Worm (Caenorhabditis elegans) whole organism, late embryonic: Measurements from ENCODE around the gene srh-71.

Experiments used
- C08G9.2 ChIP-seq: sonication (generic microtip); optimal IDR thresholded peaks from 2 replicates; lab custom pipeline; 2016; ENCODE audit warnings: mild to moderate bottlenecking, missing genetic modification characterization, moderate library complexity, missing compliant biosample characterization
- C38D4.7 ChIP-seq: fragments of 200-800 bp; sonication (Bioruptor generic); optimal IDR thresholded peaks from 2 replicates; lab custom pipeline; 2018; ENCODE audit warnings: mild to moderate bottlenecking, missing genetic modification characterization, moderate library complexity, missing compliant biosample characterization
- F13H6.1 ChIP-seq: sonication (generic microtip); optimal IDR thresholded peaks from 2 replicates; lab custom pipeline; 2016; ENCODE audit warnings: missing genetic modification characterization, missing compliant biosample characterization
- T23F11.4 ChIP-seq: fragments of 200-800 bp; sonication (Bioruptor generic); optimal IDR thresholded peaks from 2 replicates; lab custom pipeline; 2018; ENCODE audit warnings: mild to moderate bottlenecking, missing genetic modification characterization, missing compliant biosample characterization
- ahr-1 ChIP-seq: sonication (generic microtip); optimal IDR thresholded peaks from 2 replicates; lab custom pipeline; 2016; ENCODE audit warnings: missing genetic modification characterization, missing compliant biosample characterization
- ama-1 ChIP-seq: fragments of 150-350 bp; optimal IDR thresholded peaks from 2 replicates; lab custom pipeline; 2014
- ceh-2 ChIP-seq: sonication (generic microtip); optimal IDR thresholded peaks from 2 replicates; lab custom pipeline; 2016; ENCODE audit warnings: missing genotype, missing genetic modification characterization, missing compliant biosample characterization
- ceh-24 ChIP-seq: sonication (generic microtip); optimal IDR thresholded peaks from 2 replicates; lab custom pipeline; 2016; ENCODE audit warnings: mild to moderate bottlenecking, missing genetic modification characterization, missing compliant biosample characterization
- ceh-30 ChIP-seq: fragments of 150-350 bp; optimal IDR thresholded peaks from 2 replicates; lab custom pipeline; 2014; ENCODE audit warnings: missing biosample characterization, missing genetic modification characterization
- ceh-31 ChIP-seq: sonication (generic microtip); optimal IDR thresholded peaks from 2 replicates; lab custom pipeline; 2016; ENCODE audit warnings: missing genetic modification characterization, missing compliant biosample characterization
- ceh-34 ChIP-seq: sonication (generic microtip); optimal IDR thresholded peaks from 2 replicates; lab custom pipeline; 2016; ENCODE audit warnings: mild to moderate bottlenecking, missing genetic modification characterization, missing compliant biosample characterization
- ceh-48 ChIP-seq: sonication (generic microtip); optimal IDR thresholded peaks from 2 replicates; lab custom pipeline; 2016; ENCODE audit warnings: missing genetic modification characterization, inconsistent platforms, missing compliant biosample characterization
- ceh-6 ChIP-seq: fragments of 200-800 bp; sonication (Bioruptor generic); optimal IDR thresholded peaks from 2 replicates; lab custom pipeline; 2018; ENCODE audit warnings: mild to moderate bottlenecking, missing genetic modification characterization, missing compliant biosample characterization
- che-1 ChIP-seq: sonication (generic microtip); optimal IDR thresholded peaks from 2 replicates; lab custom pipeline; 2016; ENCODE audit warnings: mild to moderate bottlenecking, missing genetic modification characterization, missing compliant biosample characterization
- dmd-4 ChIP-seq: sonication (generic microtip); optimal IDR thresholded peaks from 2 replicates; lab custom pipeline; 2016; ENCODE audit warnings: borderline replicate concordance, missing genetic modification characterization, missing compliant biosample characterization
- dve-1 ChIP-seq: sonication (generic microtip); optimal IDR thresholded peaks from 2 replicates; lab custom pipeline; 2017; ENCODE audit warnings: antibody characterized with exemption, mild to moderate bottlenecking, missing genetic modification characterization, missing compliant biosample characterization
- elt-4 ChIP-seq: sonication (generic microtip); optimal IDR thresholded peaks from 2 replicates; lab custom pipeline; 2016; ENCODE audit warnings: missing genetic modification characterization, missing compliant biosample characterization
- ets-4 ChIP-seq: sonication (generic microtip); optimal IDR thresholded peaks from 2 replicates; lab custom pipeline; 2016; ENCODE audit warnings: missing genetic modification characterization, missing compliant biosample characterization
- fax-1 ChIP-seq: sonication (generic microtip); optimal IDR thresholded peaks from 2 replicates; lab custom pipeline; 2016; ENCODE audit warnings: missing genotype, missing genetic modification characterization, missing compliant biosample characterization
- fkh-10 ChIP-seq: fragments of 150-350 bp; optimal IDR thresholded peaks from 2 replicates; lab custom pipeline; 2014; ENCODE audit warnings: missing biosample characterization, missing genetic modification reagents, missing genetic modification characterization
- fkh-6 ChIP-seq: sonication (generic microtip); optimal IDR thresholded peaks from 2 replicates; lab custom pipeline; 2016; ENCODE audit warnings: missing genetic modification characterization, missing compliant biosample characterization
- gmeb-2 ChIP-seq: sonication (generic microtip); optimal IDR thresholded peaks from 2 replicates; lab custom pipeline; 2016; ENCODE audit warnings: missing genetic modification characterization, inconsistent platforms, missing compliant biosample characterization
- hlh-30 ChIP-seq: sonication (generic microtip); optimal IDR thresholded peaks from 2 replicates; lab custom pipeline; 2017; ENCODE audit warnings: antibody characterized with exemption, missing genetic modification characterization, missing compliant biosample characterization; ENCODE audit not compliant: insufficient read depth
- lim-6 ChIP-seq: sonication (generic microtip); optimal IDR thresholded peaks from 2 replicates; lab custom pipeline; 2016; ENCODE audit warnings: missing genetic modification characterization, missing compliant biosample characterization
- madf-2 ChIP-seq: sonication (generic microtip); optimal IDR thresholded peaks from 2 replicates; lab custom pipeline; 2017; ENCODE audit warnings: missing genetic modification characterization, missing compliant biosample characterization
- mec-3 ChIP-seq: sonication (generic microtip); optimal IDR thresholded peaks from 2 replicates; lab custom pipeline; 2016; ENCODE audit warnings: borderline replicate concordance, missing genetic modification characterization, missing compliant biosample characterization
- nfya-1 ChIP-seq: sonication (generic microtip); optimal IDR thresholded peaks from 2 replicates; lab custom pipeline; 2017; ENCODE audit warnings: missing genetic modification characterization, mild to moderate bottlenecking, missing compliant biosample characterization, antibody characterized with exemption, moderate library complexity
- nhr-232 ChIP-seq: sonication (generic microtip); optimal IDR thresholded peaks from 2 replicates; lab custom pipeline; 2016; ENCODE audit warnings: missing genetic modification characterization, missing compliant biosample characterization
- npax-4 ChIP-seq: sonication (generic microtip); optimal IDR thresholded peaks from 2 replicates; lab custom pipeline; 2016; ENCODE audit warnings: missing genetic modification characterization, missing compliant biosample characterization
- pag-3 ChIP-seq: sonication (generic microtip); optimal IDR thresholded peaks from 2 replicates; lab custom pipeline; 2016; ENCODE audit warnings: missing compliant biosample characterization, missing genetic modification characterization, borderline replicate concordance
- pat-9 ChIP-seq: fragments of 200-800 bp; sonication (Bioruptor generic); optimal IDR thresholded peaks from 2 replicates; lab custom pipeline; 2018; ENCODE audit warnings: mild to moderate bottlenecking, missing genetic modification characterization, moderate library complexity, missing compliant biosample characterization
- pha-4 ChIP-seq: fragments of 150-350 bp; optimal IDR thresholded peaks from 2 replicates; lab custom pipeline; 2018; ENCODE audit warnings: missing biosample characterization, missing genetic modification reagents, missing genetic modification characterization
- ref-2 ChIP-seq: sonication (generic microtip); optimal IDR thresholded peaks from 2 replicates; lab custom pipeline; 2016; ENCODE audit warnings: missing genetic modification characterization, missing compliant biosample characterization
- rnt-1 ChIP-seq: sonication (generic microtip); optimal IDR thresholded peaks from 2 replicates; lab custom pipeline; 2016; ENCODE audit warnings: missing genetic modification characterization, missing compliant biosample characterization
- sdc-2 ChIP-seq: sonication (generic microtip); optimal IDR thresholded peaks from 2 replicates; lab custom pipeline; 2016; ENCODE audit warnings: missing genotype, missing genetic modification characterization, missing compliant biosample characterization
- syd-9 ChIP-seq: sonication (generic microtip); optimal IDR thresholded peaks from 2 replicates; lab custom pipeline; 2016; ENCODE audit warnings: mild to moderate bottlenecking, missing genetic modification characterization, moderate library complexity, missing compliant biosample characterization
- tbx-2 ChIP-seq: sonication (generic microtip); optimal IDR thresholded peaks from 2 replicates; lab custom pipeline; 2016; ENCODE audit warnings: missing genetic modification characterization, missing compliant biosample characterization
- unc-42 ChIP-seq: sonication (generic microtip); optimal IDR thresholded peaks from 2 replicates; lab custom pipeline; 2016; ENCODE audit warnings: missing genotype, missing genetic modification characterization, missing compliant biosample characterization

srh-71 gene

DNA sequence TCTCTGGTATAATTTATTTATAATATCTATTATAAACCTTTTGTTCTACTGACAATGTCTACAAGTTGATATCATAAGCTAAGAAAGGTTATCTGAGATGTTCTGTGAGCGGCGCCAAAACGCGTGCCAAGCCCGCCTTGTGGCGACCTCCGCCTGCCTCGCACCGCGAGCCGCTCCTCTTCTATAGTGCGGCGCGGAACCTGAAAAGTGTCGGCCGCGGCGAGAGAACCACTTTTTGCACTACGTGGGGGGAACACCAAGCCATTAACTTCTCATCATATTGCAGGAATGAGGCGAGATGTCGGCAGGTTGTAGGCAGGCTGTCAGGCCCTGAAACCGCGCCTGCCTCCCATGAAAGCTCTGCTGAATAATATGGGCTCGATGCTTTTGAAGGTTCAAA is 10.0 kb upstream of the srh-71 start:
- no peak for TF ChIP-seq mec-3
- TF ChIP-seq gmeb-2 (tag; lab: Kevin White, UChicago): no peak
- no peak for TF ChIP-seq lim-6 (tag; lab: Kevin White, UChicago)
- TF ChIP-seq dve-1 (tag; lab: Kevin White, UChicago): no peak
- no peak for TF ChIP-seq unc-42 (tag; lab: Kevin White, UChicago)
- TF ChIP-seq ahr-1 (tag; lab: Kevin White, UChicago): no peak
- no peak for TF ChIP-seq pha-4 (tag; lab: Kevin White, UChicago)
- TF ChIP-seq dmd-4 (tag; lab: Kevin White, UChicago): no peak
- TF ChIP-seq elt-4 (tag; lab: Kevin White, UChicago): no peak
- TF ChIP-seq fkh-10 (GFP tag; lab: Kevin White, UChicago): no peak
- TF ChIP-seq F13H6.1 (tag; lab: Kevin White, UChicago): no peak
- TF ChIP-seq npax-4 (tag; lab: Kevin White, UChicago): no peak
- no peak for TF ChIP-seq ets-4
- TF ChIP-seq ceh-30 (tag; lab: Kevin White, UChicago): no peak
- TF ChIP-seq ceh-2 (tag; lab: Kevin White, UChicago): no peak
- TF ChIP-seq C38D4.7 (GFP tag; lab: Kevin White, UChicago): no peak
- no peak for TF ChIP-seq ref-2 (tag; lab: Kevin White, UChicago)

DNA sequence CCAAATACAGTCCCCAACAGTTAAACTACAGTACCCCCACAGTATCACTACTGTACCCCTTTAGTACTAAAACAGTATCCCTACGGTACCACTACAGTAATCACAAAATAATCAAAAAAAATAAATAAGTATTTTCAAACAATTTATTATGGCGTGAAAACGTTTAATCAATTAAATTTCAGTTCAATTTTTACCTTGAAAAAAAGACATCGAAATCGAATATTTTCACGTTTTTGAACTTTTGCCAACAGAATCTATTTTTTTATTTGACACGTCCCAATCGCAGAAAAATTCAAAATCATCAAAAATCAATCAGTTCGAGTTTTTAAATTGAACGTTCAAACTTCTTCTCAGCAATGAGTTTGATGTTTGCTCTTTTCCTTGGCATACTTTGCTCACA is 9.4 kb upstream of the srh-71 start, which contains the start of gene clec-123:
Gene clec-123, plus strand, starts transcription at position 301 of the 400 bp plus-strand sequence.
- TF ChIP-seq T23F11.4 (GFP tag; lab: Kevin White, UChicago): no peak
- TF ChIP-seq ets-4: no peak
- TF ChIP-seq ref-2 (tag; lab: Kevin White, UChicago): no peak
- no peak for TF ChIP-seq elt-4 (tag; lab: Kevin White, UChicago)
- TF ChIP-seq fax-1 (tag; lab: Kevin White, UChicago): no peak
- no peak for TF ChIP-seq ama-1 (lab: Kevin White, UChicago)
- TF ChIP-seq ceh-6 (GFP tag; lab: Kevin White, UChicago): no peak
- TF ChIP-seq ceh-31 (tag; lab: Kevin White, UChicago): no peak
- no peak for TF ChIP-seq pag-3 (tag; lab: Kevin White, UChicago)
- TF ChIP-seq ceh-24 (tag; lab: Kevin White, UChicago): no peak
- TF ChIP-seq syd-9: no peak
- TF ChIP-seq rnt-1 (tag; lab: Kevin White, UChicago): no peak
- TF ChIP-seq hlh-30 (tag; lab: Kevin White, UChicago): no peak
- no peak for TF ChIP-seq C08G9.2 (tag; lab: Kevin White, UChicago)

DNA sequence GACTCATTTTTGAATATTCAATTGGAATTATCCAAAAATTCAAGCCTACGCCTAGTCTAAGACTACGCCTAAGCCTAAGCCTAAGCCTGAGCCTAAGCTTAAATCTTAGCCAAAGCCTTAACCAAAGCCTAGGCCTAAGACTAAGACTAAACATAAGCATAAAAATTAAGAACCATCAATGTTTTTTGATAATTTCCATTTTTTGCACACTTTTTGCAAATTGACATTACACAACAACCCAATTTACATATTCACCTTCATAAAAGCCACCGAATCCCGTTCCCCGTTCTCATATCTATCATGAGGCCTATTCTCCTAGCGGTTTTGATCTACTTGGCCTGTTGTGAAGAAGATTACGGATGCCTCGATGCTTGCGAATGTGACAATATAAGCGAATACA is 5.8 kb upstream of the srh-71 start, which contains the start of gene T10D4.7:
Gene T10D4.7, plus strand, starts transcription at position 301 of the 400 bp plus-strand sequence.
- no peak for TF ChIP-seq sdc-2 (tag; lab: Kevin White, UChicago)
- TF ChIP-seq ama-1 (lab: Kevin White, UChicago): no peak
- TF ChIP-seq nhr-232 (tag; lab: Kevin White, UChicago): no peak
- TF ChIP-seq pat-9 (tag; lab: Kevin White, UChicago): no peak
- no peak for TF ChIP-seq madf-2 (tag; lab: Kevin White, UChicago)
- TF ChIP-seq tbx-2 (tag; lab: Kevin White, UChicago): no peak
- no peak for TF ChIP-seq ceh-6 (GFP tag; lab: Kevin White, UChicago)

DNA sequence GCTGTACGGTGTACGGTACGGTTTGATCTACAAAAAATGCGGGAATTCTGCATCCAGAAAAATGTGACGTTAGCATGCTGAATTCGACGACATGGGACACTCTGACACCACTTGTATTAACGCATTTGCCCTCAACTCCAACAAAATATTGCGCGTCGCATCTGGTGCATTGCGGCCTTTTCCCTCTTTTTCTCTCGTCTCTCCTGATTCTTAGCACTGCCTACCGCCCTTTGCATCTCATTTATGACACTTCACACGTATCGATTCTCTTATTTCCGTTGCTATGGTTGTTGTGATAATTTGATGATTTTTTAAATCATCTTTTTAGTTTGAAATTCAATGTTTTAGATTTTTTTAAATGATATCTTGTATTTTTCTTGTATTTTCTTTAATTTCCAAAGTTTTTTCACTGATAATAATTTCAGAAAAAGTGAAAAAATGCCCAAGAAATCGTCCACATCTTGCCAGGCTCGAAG is 4.4 kb upstream of the srh-71 start, which contains the start of gene T10D4.6:
Gene T10D4.6, plus strand, starts transcription at position 426 of the 476 bp plus-strand sequence.
- TF ChIP-seq unc-42 (tag; lab: Kevin White, UChicago): peak; percentile 34
- peak; percentile 70 for TF ChIP-seq tbx-2 (tag; lab: Kevin White, UChicago)
- no peak for TF ChIP-seq che-1 (tag; lab: Kevin White, UChicago)
- peak; percentile 42 for TF ChIP-seq nfya-1 (tag; lab: Kevin White, UChicago)
- peak; percentile 40 for TF ChIP-seq ceh-34 (tag; lab: Kevin White, UChicago)
- no peak for TF ChIP-seq nhr-232 (tag; lab: Kevin White, UChicago)
- no peak for TF ChIP-seq madf-2 (tag; lab: Kevin White, UChicago)
- TF ChIP-seq ceh-31 (tag; lab: Kevin White, UChicago): peak; percentile 27
- peak; percentile 0 for TF ChIP-seq ceh-2 (tag; lab: Kevin White, UChicago)
- no peak for TF ChIP-seq T23F11.4 (GFP tag; lab: Kevin White, UChicago)
- TF ChIP-seq ceh-48 (tag; lab: Kevin White, UChicago): peak; percentile 71
- TF ChIP-seq fkh-6 (tag; lab: Kevin White, UChicago): no peak
